Worm (Caenorhabditis elegans) whole organism, early embryonic: ENCODE measurements around the gene ctf-18.

Experiments
- ama-1 ChIP-seq: fragments of 150-350 bp; optimal IDR thresholded peaks from 2 replicates; lab custom pipeline; 2014
- ceh-13 ChIP-seq: fragments of 200-800 bp; sonication (Bioruptor generic); optimal IDR thresholded peaks from 2 replicates; lab custom pipeline; 2018; ENCODE audit warnings: mild to moderate bottlenecking, missing genetic modification characterization, missing compliant biosample characterization
- ets-7 ChIP-seq: sonication (generic microtip); optimal IDR thresholded peaks from 2 replicates; lab custom pipeline; 2016; ENCODE audit warnings: missing genotype, missing genetic modification characterization, missing compliant biosample characterization
- flt-1 ChIP-seq: fragments of 200-800 bp; sonication (Bioruptor generic); IDR thresholded peaks from 2 replicates; pipeline ENCODE4 v1.3.6; 2022; ENCODE audit warnings: missing genetic modification characterization, missing compliant biosample characterization
- hmbx-1 ChIP-seq: sonication (generic microtip); optimal IDR thresholded peaks from 2 replicates; lab custom pipeline; 2016; ENCODE audit warnings: mild to moderate bottlenecking, missing genetic modification characterization, missing compliant biosample characterization
- hmg-4 ChIP-seq: fragments of 200-800 bp; sonication (Bioruptor generic); optimal IDR thresholded peaks from 2 replicates; lab custom pipeline; 2018; ENCODE audit warnings: mild to moderate bottlenecking, missing genetic modification characterization, missing compliant biosample characterization
- hnd-1 ChIP-seq: sonication (generic microtip); optimal IDR thresholded peaks from 2 replicates; lab custom pipeline; 2016; ENCODE audit warnings: missing genetic modification characterization, missing compliant biosample characterization
- pes-1 ChIP-seq: fragments of 200-800 bp; sonication (Bioruptor generic); IDR thresholded peaks from 2 replicates; pipeline ENCODE4 v1.3.6; 2022; ENCODE audit warnings: missing genetic modification reagents, missing genetic modification characterization, missing compliant biosample characterization
- sea-1 ChIP-seq: fragments of 200-800 bp; sonication (Bioruptor generic); conservative IDR thresholded peaks from 2 replicates; pipeline ENCODE4 v1.3.6; 2022; ENCODE audit warnings: missing genetic modification characterization, missing compliant biosample characterization
- tbx-11 ChIP-seq: fragments of 200-800 bp; sonication (Bioruptor generic); IDR thresholded peaks from 2 replicates; pipeline ENCODE4 v1.3.6; 2022; ENCODE audit warnings: missing genetic modification characterization, missing compliant biosample characterization
- tbx-37 ChIP-seq: fragments of 200-800 bp; sonication (Bioruptor generic); conservative IDR thresholded peaks from 2 replicates; pipeline ENCODE4 v1.3.6; 2022; ENCODE audit warnings: missing genetic modification reagents, missing genetic modification characterization, missing compliant biosample characterization
- tra-4 ChIP-seq: sonication (generic microtip); optimal IDR thresholded peaks from 2 replicates; lab custom pipeline; 2017; ENCODE audit warnings: missing genetic modification characterization, missing compliant biosample characterization

ctf-18 gene

ce11 chrIV:10075899-10076298, 50.5 kb downstream of the ctf-18 start, which contains the start of gene W01B6.5:
TSS of gene W01B6.5 (plus strand) at chrIV:10076199.
- TF ChIP-seq ceh-13, result no peak
- no peak for TF ChIP-seq pes-1

- TF ChIP-seq pes-1, result no peak
- no peak for TF ChIP-seq hmg-4 (GFP tag; lab: Kevin White, UChicago)
- no peak for TF ChIP-seq hnd-1
- no peak for TF ChIP-seq ceh-13
- no peak for TF ChIP-seq hmbx-1 (tag; lab: Kevin White, UChicago)
- no peak for TF ChIP-seq sea-1 (GFP tag; lab: Robert Waterston, UW)
- no peak for TF ChIP-seq tbx-11 (GFP tag; lab: Robert Waterston, UW)
- no peak for TF ChIP-seq ets-7 (tag; lab: Kevin White, UChicago)
- no peak for TF ChIP-seq tra-4
- no peak for TF ChIP-seq ama-1 (lab: Kevin White, UChicago)
- no peak for TF ChIP-seq flt-1
- TF ChIP-seq tbx-37 (GFP tag; lab: Robert Waterston, UW), result no peak
These were observed 51.4 kb downstream of the ctf-18 start, which contains the start of the genes ttbk-4 and W01B6.4 for ce11 chrIV:10075034-10075510. TSS of gene ttbk-4 (minus strand) at chrIV:10075134. TSS of gene W01B6.4 (plus strand) at chrIV:10075460.
